Fruit fly (Drosophila melanogaster): ENCODE results near the gene Coa7.

Coa7 gene

dm6 chrX:23007399-23007798 is 5.9 kb upstream of the Coa7 start (continued):
- TF ChIP-seq CG11247 (GFP tag; IDR thresholded peaks at IDR 0.05) (no peak; the same call in 1 of the 2 replicates), NC2α (GFP tag; optimal IDR thresholded peaks at IDR 0.05) (no peak), CG17568 (GFP tag; optimal IDR thresholded peaks at IDR 0.05) (no peak), org-1 (GFP tag; optimal IDR thresholded peaks at IDR 0.05) (no peak), gt (GFP tag; IDR thresholded peaks at IDR 0.05) (no peak), CG8359 (GFP tag; optimal IDR thresholded peaks at IDR 0.05; ENCODE audit: borderline replicate concordance) (no peak), CG2889 (GFP tag; IDR thresholded peaks at IDR 0.05) (no peak), Max (GFP tag; optimal IDR thresholded peaks at IDR 0.05) (no peak), Fer2 (tag; optimal IDR thresholded peaks at IDR 0.05) (no peak), pho (GFP tag; optimal IDR thresholded peaks at IDR 0.05) (no peak), CG32767 (GFP tag; IDR thresholded peaks at IDR 0.05) (no peak), CG31388 (GFP tag; optimal IDR thresholded peaks at IDR 0.05) (no peak), bsh (GFP tag; optimal IDR thresholded peaks at IDR 0.05) (peak in 1 of 2 experiments; percentile 25), CG12299 (tag; optimal IDR thresholded peaks at IDR 0.05) (no peak), disco-r (GFP tag; optimal IDR thresholded peaks at IDR 0.05) (no peak), CG30431 (GFP tag; optimal IDR thresholded peaks at IDR 0.05) (no peak), Dref (GFP tag; IDR thresholded peaks at IDR 0.05) (peak; percentile 94), Fer3 (tag; optimal IDR thresholded peaks at IDR 0.05) (peak; percentile 9), zf30C (GFP tag; optimal IDR thresholded peaks at IDR 0.05) (no peak), CG4360 (GFP tag; IDR thresholded peaks at IDR 0.05) (no peak), MTF-1 (GFP tag; optimal IDR thresholded peaks at IDR 0.05; ENCODE audit: borderline replicate concordance) (no peak), nerfin-1 (tag; optimal IDR thresholded peaks at IDR 0.05) (no peak), CG4854 (GFP tag; optimal IDR thresholded peaks at IDR 0.05) (no peak), so (GFP tag; IDR thresholded peaks at IDR 0.05) (no peak), Lim3 (GFP tag; IDR thresholded peaks at IDR 0.05) (no peak), CG7987 (GFP tag; optimal IDR thresholded peaks at IDR 0.05) (no peak), CG11456 (GFP tag; IDR thresholded peaks at IDR 0.05) (no peak), D19A (tag; optimal IDR thresholded peaks at IDR 0.05) (peak; percentile 2), CG6791 (GFP tag; IDR thresholded peaks at IDR 0.05; ENCODE audit: partially characterized antibody) (peak; percentile 99), CG9876 (GFP tag; optimal IDR thresholded peaks at IDR 0.05) (no peak), CrebB (tag; optimal IDR thresholded peaks at IDR 0.05) (no peak), maf-S (GFP tag; optimal IDR thresholded peaks at IDR 0.05) (no peak), bowl (GFP tag; IDR thresholded peaks at IDR 0.05) (no peak), CG32532 (GFP tag; IDR thresholded peaks at IDR 0.05) (peak; percentile 56), CG12744 (GFP tag; optimal IDR thresholded peaks at IDR 0.05) (no peak), CG8290 (GFP tag; optimal IDR thresholded peaks at IDR 0.05) (peak; percentile 30), CG8290 (tag; optimal IDR thresholded peaks at IDR 0.05) (peak in 1 of 2 experiments; percentile 60), h (optimal IDR thresholded peaks at IDR 0.05) (no peak), ssp (GFP tag; IDR thresholded peaks at IDR 0.05) (peak; percentile 38; the same call in 1 of the 2 replicates), Dip2 (GFP tag; IDR thresholded peaks at IDR 0.05) (no peak), CG2202 (tag; optimal IDR thresholded peaks at IDR 0.05) (no peak), gcm (GFP tag; optimal IDR thresholded peaks at IDR 0.05) (no peak), CG9215 (GFP tag; IDR thresholded peaks at IDR 0.05) (no peak), Hsf (GFP tag; optimal IDR thresholded peaks at IDR 0.05) (no peak), CG8388 (GFP tag; optimal IDR thresholded peaks at IDR 0.05) (peak; percentile 34), CG31441 (GFP tag; IDR thresholded peaks at IDR 0.05) (0 out of 2 replicates have a peak, but pooled peaks have one; percentile 17), CG13287 (GFP tag; IDR thresholded peaks at IDR 0.05; ENCODE audit: partially characterized antibody) (peak; percentile 94), sr (GFP tag; IDR thresholded peaks at IDR 0.05) (no peak), hb (GFP tag; IDR thresholded peaks at IDR 0.05; ENCODE audit: partially characterized antibody) (peak; percentile 99), Med (GFP tag) (peak; percentile 82), CG4707 (GFP tag; optimal IDR thresholded peaks at IDR 0.05) (no peak), gro (GFP tag; optimal IDR thresholded peaks at IDR 0.05) (no peak), slp2 (GFP tag; optimal IDR thresholded peaks at IDR 0.05) (no peak)

Data from whole organism, embryonic.